Worm (Caenorhabditis elegans): ENCODE results near the gene magu-4.

DNA sequence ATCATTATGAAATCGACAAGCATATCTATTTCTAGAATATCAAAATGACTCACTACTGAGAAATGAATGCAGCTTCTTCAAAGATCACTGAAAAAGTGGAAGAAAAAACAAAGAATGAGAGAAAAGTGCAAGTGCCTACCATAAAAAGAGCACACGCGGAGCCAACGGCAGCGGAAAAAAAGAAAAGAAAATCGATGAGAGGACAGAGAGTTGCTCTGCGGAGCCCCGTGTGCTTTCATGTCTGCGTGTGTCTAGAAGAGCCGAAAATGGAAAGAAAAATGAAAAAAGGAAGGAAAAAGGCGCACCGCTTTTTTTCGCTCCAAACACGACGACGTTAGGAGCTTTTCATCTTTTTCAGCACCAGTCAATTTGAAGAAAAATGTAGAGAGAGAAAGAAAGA is 53.2 kb downstream of the magu-4 start, which contains the start of gene ipla-7:
- TF ChIP-seq sea-2 (GFP tag; optimal IDR thresholded peaks at IDR 0.05) (no peak), egl-5 (tag; optimal IDR thresholded peaks at IDR 0.05) (no peak), ztf-11 (tag; optimal IDR thresholded peaks at IDR 0.05) (no peak), nhr-25 (tag; optimal IDR thresholded peaks at IDR 0.05) (no peak), aly-2 (tag; optimal IDR thresholded peaks at IDR 0.05) (no peak)
